Fruit fly (Drosophila melanogaster) whole organism, prepupa: ENCODE data around the gene Rhp.

Experiments
- CG9139 ChIP-seq: fragments of 200-800 bp; sonication (Bioruptor generic); optimal IDR thresholded peaks from 3 replicates; lab custom pipeline; 2017; ENCODE audit warnings: missing biosample characterization, mild to moderate bottlenecking, missing genetic modification characterization
- Eip78C ChIP-seq: fragments of 200-800 bp; sonication (Bioruptor generic); peaks from one replicate; lab custom pipeline; 2016; ENCODE audit warnings: missing biosample characterization, missing genetic modification characterization
- Lpt ChIP-seq: fragments of 200-800 bp; sonication (Bioruptor generic); optimal IDR thresholded peaks from 3 replicates; lab custom pipeline; 2016; ENCODE audit warnings: missing biosample characterization, missing genetic modification characterization
- Sox14 ChIP-seq: fragments of 200-800 bp; sonication (Bioruptor generic); optimal IDR thresholded peaks from 3 replicates; lab custom pipeline; 2016; ENCODE audit warnings: missing biosample characterization, missing genetic modification characterization

- TF ChIP-seq Sox14 (GFP tag; lab: Kevin White, UChicago) (no peak), CG9139 (no peak), Eip78C (GFP tag; lab: Kevin White, UChicago) (no peak), Lpt (GFP tag; lab: Kevin White, UChicago) (no peak)
Measured at dm6 chrX:15762723-15763122, 26.0 kb upstream of the Rhp start, which contains the start of gene Polr3A.
